Fruit fly (Drosophila melanogaster): ENCODE measurements around the gene mEFG1.

The mEFG1 gene

dm6 chr2L:7270270-7270669, 47.4 kb upstream of the mEFG1 start (continued):
- no peak for TF ChIP-seq salr (GFP tag; optimal IDR thresholded peaks at IDR 0.05)
- TF ChIP-seq CG1621 (tag; optimal IDR thresholded peaks at IDR 0.05) = no peak
- peak; percentile 23 for TF ChIP-seq topi (GFP tag; optimal IDR thresholded peaks at IDR 0.05)
- peak; percentile 12 for TF ChIP-seq Sox102F (GFP tag; optimal IDR thresholded peaks at IDR 0.05)
- TF ChIP-seq spab (GFP tag; optimal IDR thresholded peaks at IDR 0.05) = no peak
- TF ChIP-seq dac (GFP tag; optimal IDR thresholded peaks at IDR 0.05) = no peak
- peak; percentile 8 for TF ChIP-seq CG34406 (GFP tag; optimal IDR thresholded peaks at IDR 0.05)
- no peak for TF ChIP-seq CG4318 (GFP tag; optimal IDR thresholded peaks at IDR 0.05)
- peak; percentile 24 for TF ChIP-seq esn (GFP tag; optimal IDR thresholded peaks at IDR 0.05)
- TF ChIP-seq lz (GFP tag; optimal IDR thresholded peaks at IDR 0.05) = no peak
- TF ChIP-seq fkh (GFP tag; optimal IDR thresholded peaks at IDR 0.05) = no peak
- no peak for TF ChIP-seq Gug (GFP tag; IDR thresholded peaks at IDR 0.05)
- no peak for TF ChIP-seq fd85E (GFP tag; optimal IDR thresholded peaks at IDR 0.05)
- TF ChIP-seq CG15336 (GFP tag; IDR thresholded peaks at IDR 0.05) = peak; percentile 28; the same call in 1 of the 2 replicates
- TF ChIP-seq CG11762 (GFP tag; optimal IDR thresholded peaks at IDR 0.05; ENCODE audit: insufficient read depth) = peak; percentile 6
- TF ChIP-seq Ets96B (tag; optimal IDR thresholded peaks at IDR 0.05) = peak; percentile 6
- TF ChIP-seq CG10631 (GFP tag; optimal IDR thresholded peaks at IDR 0.05) = peak; percentile 15
- TF ChIP-seq CG8119 (GFP tag; IDR thresholded peaks at IDR 0.05) = 0 out of 3 replicates have a peak, but pooled peaks have one; percentile 37
- TF ChIP-seq Sox14 (GFP tag; optimal IDR thresholded peaks at IDR 0.05) = peak; percentile 25
- TF ChIP-seq Sox15 (GFP tag; optimal IDR thresholded peaks at IDR 0.05) = no peak
- TF ChIP-seq acj6 (GFP tag; optimal IDR thresholded peaks at IDR 0.05) = peak; percentile 37

- no peak for TF ChIP-seq dac (GFP tag; optimal IDR thresholded peaks at IDR 0.05)
- no peak for TF ChIP-seq Eip93F (GFP tag; optimal IDR thresholded peaks at IDR 0.05)
- TF ChIP-seq topi (GFP tag; optimal IDR thresholded peaks at IDR 0.05) = no peak
- TF ChIP-seq Hr4 (GFP tag; optimal IDR thresholded peaks at IDR 0.05) = peak; percentile 38
- TF ChIP-seq CG32006 (GFP tag; optimal IDR thresholded peaks at IDR 0.05) = peak; percentile 36
- TF ChIP-seq CG8632 (GFP tag; optimal IDR thresholded peaks at IDR 0.05) = no peak
- no peak for TF ChIP-seq CG6808 (GFP tag; optimal IDR thresholded peaks at IDR 0.05)
- TF ChIP-seq CG3919 (GFP tag; optimal IDR thresholded peaks at IDR 0.05) = no peak
- no peak for TF ChIP-seq CG4318 (GFP tag; optimal IDR thresholded peaks at IDR 0.05)
- no peak for TF ChIP-seq CG31627 (GFP tag; optimal IDR thresholded peaks at IDR 0.05)
- peak; percentile 27; the same call in 1 of the 2 replicates for TF ChIP-seq CG15336 (GFP tag; IDR thresholded peaks at IDR 0.05)
- TF ChIP-seq cyc (GFP tag; optimal IDR thresholded peaks at IDR 0.05) = no peak
- TF ChIP-seq CG6163 (GFP tag; IDR thresholded peaks at IDR 0.05) = no peak
- TF ChIP-seq eg (GFP tag; IDR thresholded peaks at IDR 0.05) = peak; percentile 54; the same call in 1 of the 3 replicates
- TF ChIP-seq Hr38 (GFP tag; optimal IDR thresholded peaks at IDR 0.05) = no peak
- TF ChIP-seq Hr39 (GFP tag; optimal IDR thresholded peaks at IDR 0.05) = no peak
Observed at dm6 chr2L:7265970-7266369, 43.1 kb upstream of the mEFG1 start.

dm6 chr2L:7264885-7265540, 42.1 kb upstream of the mEFG1 start:
- TF ChIP-seq lz (GFP tag; optimal IDR thresholded peaks at IDR 0.05) = no peak
- no peak for TF ChIP-seq pdm3 (GFP tag; optimal IDR thresholded peaks at IDR 0.05)
- TF ChIP-seq CG8319 (GFP tag; optimal IDR thresholded peaks at IDR 0.05) = no peak
- no peak for TF ChIP-seq achi (GFP tag; optimal IDR thresholded peaks at IDR 0.05)

dm6 chr2L:7264396-7264795, 41.5 kb upstream of the mEFG1 start:
- TF ChIP-seq Hr4 (GFP tag; optimal IDR thresholded peaks at IDR 0.05) (peak; percentile 0), svp (GFP tag) (peak; percentile 37), CG6163 (GFP tag; IDR thresholded peaks at IDR 0.05) (no peak), CG32006 (GFP tag; optimal IDR thresholded peaks at IDR 0.05) (peak; percentile 15), CG15336 (GFP tag; IDR thresholded peaks at IDR 0.05) (no peak), Eip78C (GFP tag) (peak; percentile 30)
